Worm (Caenorhabditis elegans) whole organism, early embryonic: ENCODE data around the gene F57G8.7.

Source experiments
- aly-1 ChIP-seq: sonication (generic microtip); optimal IDR thresholded peaks from 2 replicates; lab custom pipeline; 2016; ENCODE audit warnings: missing genetic modification characterization, missing compliant biosample characterization
- flt-1 ChIP-seq: fragments of 200-800 bp; sonication (Bioruptor generic); IDR thresholded peaks from 2 replicates; pipeline ENCODE4 v1.3.6; 2022; ENCODE audit warnings: missing genetic modification characterization, missing compliant biosample characterization
- hnd-1 ChIP-seq: sonication (generic microtip); optimal IDR thresholded peaks from 2 replicates; lab custom pipeline; 2016; ENCODE audit warnings: missing genetic modification characterization, missing compliant biosample characterization
- scrt-1 ChIP-seq: fragments of 200-800 bp; sonication (Bioruptor generic); IDR thresholded peaks from 2 replicates; pipeline ENCODE4 v1.3.6; 2022; ENCODE audit warnings: missing genetic modification characterization, missing compliant biosample characterization

ce11 chrV:16315004-16315403 is 13.9 kb upstream of the F57G8.7 start, which contains the start of gene str-214:
- TF ChIP-seq aly-1 (tag; lab: Kevin White, UChicago): no peak
- TF ChIP-seq scrt-1 (GFP tag; lab: Robert Waterston, UW): no peak
- no peak for TF ChIP-seq flt-1 (GFP tag; lab: Robert Waterston, UW)
- no peak for TF ChIP-seq hnd-1 (tag; lab: Kevin White, UChicago)
